Fruit fly (Drosophila melanogaster) whole organism, adult: ENCODE measurements around the gene PGRP-SB1.

Experiments
- CG7101 ChIP-seq: fragments of 200-800 bp; sonication (Bioruptor generic); optimal IDR thresholded peaks from 2 replicates; lab custom pipeline; 2018; ENCODE audit warnings: missing biosample characterization, mild to moderate bottlenecking, missing genetic modification characterization, moderate library complexity
- Hr96 ChIP-seq: fragments of 200-800 bp; sonication (Bioruptor generic); optimal IDR thresholded peaks from 2 replicates; lab custom pipeline; 2016; ENCODE audit warnings: missing biosample characterization, missing genetic modification characterization
- bab1 ChIP-seq: fragments of 200-800 bp; sonication (Bioruptor generic); optimal IDR thresholded peaks from 3 replicates; lab custom pipeline; 2019; ENCODE audit warnings: missing biosample characterization, mild to moderate bottlenecking, missing genetic modification characterization, moderate library complexity
- cic ChIP-seq: fragments of 200-800 bp; sonication (Bioruptor generic); optimal IDR thresholded peaks from 2 replicates; lab custom pipeline; 2017; ENCODE audit warnings: missing biosample characterization, mild to moderate bottlenecking, missing genetic modification characterization, moderate library complexity
- cnc ChIP-seq, 2 experiments: fragments of >200 bp; optimal IDR thresholded peaks; 2 replicates each; lab custom pipeline; 2017
- ovo ChIP-seq: fragments of 200-800 bp; sonication (Bioruptor generic); optimal IDR thresholded peaks from 2 replicates; lab custom pipeline; 2016; ENCODE audit warnings: missing biosample characterization, missing genetic modification characterization

DNA sequence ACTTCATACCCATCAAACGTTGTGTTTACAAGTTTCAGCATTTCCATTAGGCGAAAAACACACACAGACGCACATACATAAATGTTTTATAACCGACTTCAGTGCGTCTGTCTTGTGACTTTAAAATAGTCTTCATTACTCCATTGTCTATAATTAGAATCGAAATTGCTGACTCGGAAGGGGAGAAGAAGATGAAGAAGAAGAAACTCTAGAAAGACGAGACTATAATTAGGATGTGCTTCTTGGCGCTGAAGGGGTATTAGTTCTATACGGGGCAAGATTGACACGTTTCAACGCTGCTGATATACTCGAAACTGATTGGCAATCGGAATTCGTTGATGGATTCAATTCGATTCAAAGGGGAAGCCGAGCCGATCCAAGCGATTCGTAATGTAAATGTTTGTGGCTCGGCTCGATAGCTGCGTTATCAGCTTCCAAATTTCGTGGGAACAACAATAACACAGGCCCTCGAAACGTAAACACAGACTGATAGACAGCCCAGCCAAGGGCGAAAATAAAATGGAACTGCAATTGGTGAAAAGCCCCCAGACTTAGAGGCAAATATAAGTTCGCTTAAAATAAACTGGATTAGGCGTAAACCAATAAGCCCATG is 18.9 kb downstream of the PGRP-SB1 start:
- TF ChIP-seq cic (GFP tag; lab: Kevin White, UChicago), result peak; percentile 9
- TF ChIP-seq CG7101 (tag; lab: Kevin White, UChicago), result no peak
- TF ChIP-seq bab1, result no peak
- no peak for TF ChIP-seq cnc (optimal IDR thresholded peaks at IDR 0.05; lab: Kevin White, UChicago)
- TF ChIP-seq Hr96, result no peak
- TF ChIP-seq ovo, result no peak
